Worm (Caenorhabditis elegans): ENCODE measurements around the gene ndx-2.
A peak's percentile ranks its signal among the peaks of the same experiment; 100 is the strongest.

ndx-2 gene

DNA sequence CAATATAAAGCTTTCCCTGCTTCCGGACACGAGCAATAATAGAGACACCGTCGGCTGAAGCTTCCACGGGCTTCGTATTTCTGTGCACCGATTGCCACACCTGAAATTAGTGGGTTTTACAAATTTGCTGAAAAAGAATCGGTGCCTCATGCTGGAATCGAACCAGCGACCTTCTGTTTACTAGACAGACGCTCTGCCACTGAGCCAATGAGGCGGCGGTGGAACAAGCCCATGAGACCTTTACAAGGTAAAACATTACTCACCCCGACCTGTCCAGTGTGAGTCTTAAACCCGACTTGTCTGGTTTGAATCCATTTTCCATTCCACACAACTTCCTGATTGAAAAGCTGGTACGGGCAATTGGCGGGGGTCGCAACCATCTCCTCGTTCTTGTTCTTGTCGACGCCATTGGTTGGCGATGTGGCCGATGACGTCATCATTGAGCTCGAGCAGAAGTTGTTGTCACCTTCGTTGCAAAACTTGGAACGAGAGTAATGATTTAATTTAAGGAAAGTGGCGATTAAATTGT is at the start of gene ndx-2:
Gene ndx-2, minus strand, starts transcription at position 479 of the 529 bp plus-strand sequence.
- TF ChIP-seq pqm-1 (tag; optimal IDR thresholded peaks at IDR 0.05) = no peak
- peak; percentile 10 for TF ChIP-seq hlh-11 (tag; optimal IDR thresholded peaks at IDR 0.05)
- no peak for TF ChIP-seq zip-2 (tag; optimal IDR thresholded peaks at IDR 0.05)
- TF ChIP-seq daf-12 (tag; optimal IDR thresholded peaks at IDR 0.05) = no peak
- TF ChIP-seq lin-38 (GFP tag; IDR thresholded peaks at IDR 0.05) = peak; percentile 85
- TF ChIP-seq mdt-29 (GFP tag; IDR thresholded peaks at IDR 0.05) = 0 out of 2 replicates have a peak, but pooled peaks have one; percentile 25
- TF ChIP-seq nhr-76 (tag; optimal IDR thresholded peaks at IDR 0.05) = no peak
- TF ChIP-seq F37D6.2 (tag; optimal IDR thresholded peaks at IDR 0.05) = no peak
- TF ChIP-seq rbr-2 (tag; optimal IDR thresholded peaks at IDR 0.05) = peak; percentile 9
- TF ChIP-seq ceh-28 (tag; optimal IDR thresholded peaks at IDR 0.05) = no peak
- TF ChIP-seq nhr-11 (tag; optimal IDR thresholded peaks at IDR 0.05) = no peak
- TF ChIP-seq F44E2.7 (GFP tag; IDR thresholded peaks at IDR 0.05) = peak; percentile 69; the same call in 1 of the 2 replicates
- no peak for TF ChIP-seq snpc-4 (tag; optimal IDR thresholded peaks at IDR 0.05)
- TF ChIP-seq arid-1 (GFP tag; conservative IDR thresholded peaks at IDR 0.05) = peak; percentile 54; the same call in 1 of the 2 replicates
- TF ChIP-seq jun-1 (tag; optimal IDR thresholded peaks at IDR 0.05) = no peak
- peak; percentile 85 for TF ChIP-seq pha-4 (GFP tag; IDR thresholded peaks at IDR 0.05)
- no peak for TF ChIP-seq pha-4 (tag; optimal IDR thresholded peaks at IDR 0.05)
- TF ChIP-seq attf-4 (tag; optimal IDR thresholded peaks at IDR 0.05) = no peak
- peak; percentile 82 for TF ChIP-seq nhr-111 (GFP tag; optimal IDR thresholded peaks at IDR 0.05)
- no peak for TF ChIP-seq zfp-3 (GFP tag; conservative IDR thresholded peaks at IDR 0.05)
- TF ChIP-seq unc-62 (GFP tag; optimal IDR thresholded peaks at IDR 0.05 in 1 of 2) = no peak
- TF ChIP-seq unc-62 (tag; optimal IDR thresholded peaks at IDR 0.05) = no peak
- TF ChIP-seq ceh-32 (tag; optimal IDR thresholded peaks at IDR 0.05; ENCODE audit: poor library complexity) = no peak
- peak; percentile 43; the same call in 1 of the 2 replicates for TF ChIP-seq madf-9 (GFP tag; conservative IDR thresholded peaks at IDR 0.05)
- no peak for TF ChIP-seq lsy-2 (tag; optimal IDR thresholded peaks at IDR 0.05)
- 0 out of 2 replicates have a peak, but pooled peaks have one; percentile 50 for TF ChIP-seq php-3 (GFP tag; IDR thresholded peaks at IDR 0.05)
- TF ChIP-seq unc-130 (GFP tag; optimal IDR thresholded peaks at IDR 0.05) = no peak
- TF ChIP-seq aly-2 (tag; optimal IDR thresholded peaks at IDR 0.05) = no peak
- 0 out of 2 replicates have a peak, but pooled peaks have one; percentile 20 for TF ChIP-seq mxl-2 (GFP tag; conservative IDR thresholded peaks at IDR 0.05)
- no peak for TF ChIP-seq spr-3 (GFP tag; optimal IDR thresholded peaks at IDR 0.05)
- TF ChIP-seq egl-27 (tag; optimal IDR thresholded peaks at IDR 0.05) = no peak
- TF ChIP-seq lin-1 (GFP tag; IDR thresholded peaks at IDR 0.05) = peak; percentile 17; the same call in 1 of the 2 replicates
- no peak for TF ChIP-seq T20F7.1 (GFP tag; optimal IDR thresholded peaks at IDR 0.05)
- peak; percentile 79; the same call in 1 of the 2 replicates for TF ChIP-seq dmd-8 (GFP tag; IDR thresholded peaks at IDR 0.05)
- no peak for TF ChIP-seq ama-1 (optimal IDR thresholded peaks at IDR 0.05)
- TF ChIP-seq set-16 (GFP tag; IDR thresholded peaks at IDR 0.05) = no peak
- no peak for TF ChIP-seq nhr-237 (tag; optimal IDR thresholded peaks at IDR 0.05)
- TF ChIP-seq lin-39 (tag; optimal IDR thresholded peaks at IDR 0.05) = no peak
- peak; percentile 57 for TF ChIP-seq dmd-6 (GFP tag; IDR thresholded peaks at IDR 0.05)
- TF ChIP-seq Y5F2A.4 (GFP tag; optimal IDR thresholded peaks at IDR 0.05) = peak; percentile 41
- TF ChIP-seq aha-1 (tag) = no peak
- peak; percentile 45; the same call in 1 of the 2 replicates for TF ChIP-seq tra-1 (GFP tag; IDR thresholded peaks at IDR 0.05)
- TF ChIP-seq ceh-44 (GFP tag; IDR thresholded peaks at IDR 0.05) = no peak
- TF ChIP-seq mep-1 (tag; optimal IDR thresholded peaks at IDR 0.05) = no peak
- no peak for TF ChIP-seq zfp-2 (tag; optimal IDR thresholded peaks at IDR 0.05)
- TF ChIP-seq mxl-3 (GFP tag; optimal IDR thresholded peaks at IDR 0.05) = peak; percentile 17
- no peak for TF ChIP-seq ZK337.2 (GFP tag; IDR thresholded peaks at IDR 0.05)
- no peak for TF ChIP-seq D1046.2 (GFP tag; IDR thresholded peaks at IDR 0.05)
- TF ChIP-seq ceh-62 (tag; optimal IDR thresholded peaks at IDR 0.05) = no peak
- TF ChIP-seq lin-13 (GFP tag; optimal IDR thresholded peaks at IDR 0.05) = peak; percentile 78
- peak; percentile 51 to 83; a peak in 3 of 4 replicates for TF ChIP-seq madf-5 (GFP tag; IDR thresholded peaks at IDR 0.05)
- TF ChIP-seq lim-7 (GFP tag; IDR thresholded peaks at IDR 0.05) = peak; percentile 93
